Fruit fly (Drosophila melanogaster): ENCODE data around the gene nmd.

nmd gene

DNA sequence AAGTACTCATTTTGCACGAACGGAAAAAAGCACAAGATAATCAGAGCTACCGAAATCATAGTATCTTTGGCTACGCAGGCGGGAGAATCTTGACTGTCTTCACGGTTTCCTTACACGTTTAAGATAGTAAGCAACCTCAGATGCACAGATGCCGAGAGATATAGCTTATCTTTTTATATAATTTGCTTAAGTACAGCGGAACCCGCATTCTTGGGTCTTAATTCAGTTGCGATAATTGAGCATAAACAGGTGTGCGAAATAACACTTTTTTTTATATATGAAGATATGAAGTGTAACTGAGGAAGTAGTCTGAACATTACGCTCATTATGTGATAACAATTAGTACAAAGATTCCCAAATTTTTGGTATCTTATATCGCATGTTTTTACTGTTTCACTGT lies 23.0 kb downstream of the nmd start, which contains the start of gene CG34043:
TSS of gene CG34043 (minus strand) at position 101 of the 400 bp plus-strand sequence.
- TF ChIP-seq bowl (GFP tag; IDR thresholded peaks at IDR 0.05) (no peak), Dp (GFP tag; optimal IDR thresholded peaks at IDR 0.05) (no peak), lab (GFP tag; optimal IDR thresholded peaks at IDR 0.05) (no peak), Ptx1 (GFP tag; IDR thresholded peaks at IDR 0.05) (no peak), CG11093 (GFP tag; IDR thresholded peaks at IDR 0.05) (no peak), Gug (GFP tag; IDR thresholded peaks at IDR 0.05) (no peak), Kr (GFP tag; optimal IDR thresholded peaks at IDR 0.05) (no peak), Meics (GFP tag; optimal IDR thresholded peaks at IDR 0.05) (no peak)

DNA sequence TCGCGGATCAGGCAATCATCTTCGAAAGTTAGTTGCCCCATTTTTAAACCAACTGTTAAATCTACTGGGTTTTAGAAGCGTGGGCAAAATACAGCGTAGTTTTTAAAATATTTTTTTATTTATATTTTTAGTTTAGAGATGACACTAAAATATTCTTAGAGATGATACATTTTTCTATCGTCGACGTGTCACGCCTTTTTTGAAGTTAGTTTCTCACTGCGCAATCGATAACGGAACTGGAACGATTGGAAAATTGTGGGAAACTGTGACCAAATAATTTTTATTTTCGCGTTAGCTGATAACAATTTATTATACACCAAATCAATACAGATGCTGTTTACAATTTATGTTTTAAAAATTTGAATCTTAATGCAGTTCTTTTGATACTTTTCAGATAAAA lies 25.1 kb downstream of the nmd start, which contains the start of gene Utx:
TSS of gene Utx (minus strand) at position 154 of the 400 bp plus-strand sequence.
- TF ChIP-seq Sry-β (GFP tag; optimal IDR thresholded peaks at IDR 0.05) (no peak), CG31224 (GFP tag; IDR thresholded peaks at IDR 0.05) (no peak), mld (GFP tag; IDR thresholded peaks at IDR 0.05; ENCODE audit: partially characterized antibody) (peak; percentile 66; the same call in 1 of the 3 replicates), CG17385 (GFP tag; optimal IDR thresholded peaks at IDR 0.05) (no peak), CG14014 (GFP tag; IDR thresholded peaks at IDR 0.05) (no peak), cad (GFP tag; optimal IDR thresholded peaks at IDR 0.05) (no peak), C15 (GFP tag; IDR thresholded peaks at IDR 0.05) (no peak), pho (GFP tag; optimal IDR thresholded peaks at IDR 0.05) (no peak), sna (GFP tag; IDR thresholded peaks at IDR 0.05; ENCODE audit: partially characterized antibody) (peak; percentile 61; the same call in 1 of the 2 replicates), Ssrp (tag; optimal IDR thresholded peaks at IDR 0.05) (no peak), CG15514 (GFP tag; optimal IDR thresholded peaks at IDR 0.05) (peak; percentile 67), Vsx1 (GFP tag; optimal IDR thresholded peaks at IDR 0.05) (no peak), CG32767 (GFP tag; IDR thresholded peaks at IDR 0.05) (no peak), CG31388 (GFP tag; optimal IDR thresholded peaks at IDR 0.05) (no peak), CG15601 (tag; optimal IDR thresholded peaks at IDR 0.05) (no peak), pnt (GFP tag; optimal IDR thresholded peaks at IDR 0.05) (no peak), HLH4C (GFP tag; IDR thresholded peaks at IDR 0.05; ENCODE audit: partially characterized antibody) (peak; percentile 78), Usf (GFP tag; optimal IDR thresholded peaks at IDR 0.05) (no peak), pros (GFP tag; optimal IDR thresholded peaks at IDR 0.05) (no peak), gsb-n (tag; optimal IDR thresholded peaks at IDR 0.05) (no peak), CG1233 (GFP tag; optimal IDR thresholded peaks at IDR 0.05) (no peak), sc (optimal IDR thresholded peaks at IDR 0.05) (no peak), sc (GFP tag; optimal IDR thresholded peaks at IDR 0.05) (no peak), dan (GFP tag; IDR thresholded peaks at IDR 0.05) (no peak), CG1647 (GFP tag; optimal IDR thresholded peaks at IDR 0.05) (no peak), Fer2 (tag; optimal IDR thresholded peaks at IDR 0.05) (no peak), Scr (GFP tag; IDR thresholded peaks at IDR 0.05; ENCODE audit: partially characterized antibody) (peak; percentile 80), CG7556 (GFP tag; optimal IDR thresholded peaks at IDR 0.05) (no peak), CG12659 (GFP tag; optimal IDR thresholded peaks at IDR 0.05) (peak; percentile 45), CG10147 (GFP tag; optimal IDR thresholded peaks at IDR 0.05) (no peak), ssp (GFP tag; IDR thresholded peaks at IDR 0.05) (peak; percentile 94), Opbp (GFP tag; IDR thresholded peaks at IDR 0.05; ENCODE audit: partially characterized antibody) (peak; percentile 92), ac (GFP tag; optimal IDR thresholded peaks at IDR 0.05) (no peak), NC2β (GFP tag; optimal IDR thresholded peaks at IDR 0.05) (no peak), Hr51 (GFP tag; optimal IDR thresholded peaks at IDR 0.05) (no peak), chm (GFP tag; IDR thresholded peaks at IDR 0.05) (no peak), Hmr (GFP tag; optimal IDR thresholded peaks at IDR 0.05) (no peak), CG30020 (tag; optimal IDR thresholded peaks at IDR 0.05) (peak; percentile 96), NfI (GFP tag; optimal IDR thresholded peaks at IDR 0.05) (no peak), CG3847 (GFP tag; IDR thresholded peaks at IDR 0.05) (no peak), CG9727 (GFP tag; optimal IDR thresholded peaks at IDR 0.05) (no peak), hbn (GFP tag; IDR thresholded peaks at IDR 0.05; ENCODE audit: partially characterized antibody) (peak; percentile 72)
